Worm (Caenorhabditis elegans) whole organism, L1 larva: ENCODE data around the gene F43C11.6.

Experiments
- C34B4.2 ChIP-seq: sonication (generic microtip); optimal IDR thresholded peaks from 2 replicates; lab custom pipeline; 2017; ENCODE audit warnings: mild to moderate bottlenecking, missing genetic modification characterization, missing compliant biosample characterization
- aly-2 ChIP-seq: fragments of 150-350 bp; optimal IDR thresholded peaks from 2 replicates; lab custom pipeline; 2014; ENCODE audit warnings: missing biosample characterization, missing genetic modification characterization
- elt-3 ChIP-seq, 6 experiments: fragments of 150-350 bp in 1 of 6; sonication (generic microtip); optimal IDR thresholded peaks; 2 replicates each; lab custom pipeline; 2017 to 2018; ENCODE audit warnings: missing biosample characterization in 6 of 6, missing genetic modification characterization in 6 of 6, inconsistent platforms in 1 of 6
- mep-1 ChIP-seq: fragments of 150-350 bp; optimal IDR thresholded peaks from 2 replicates; lab custom pipeline; 2014; ENCODE audit warnings: missing biosample characterization, missing genetic modification characterization
- nhr-90 ChIP-seq: sonication (generic microtip); optimal IDR thresholded peaks from 2 replicates; lab custom pipeline; 2016; ENCODE audit warnings: mild to moderate bottlenecking, missing genetic modification characterization, missing compliant biosample characterization; ENCODE audit not compliant: poor library complexity
- pag-3 ChIP-seq: sonication (generic microtip); optimal IDR thresholded peaks from 2 replicates; lab custom pipeline; 2017; ENCODE audit warnings: missing genetic modification characterization, mild to moderate bottlenecking, missing compliant biosample characterization, antibody characterized with exemption, borderline replicate concordance; ENCODE audit not compliant: insufficient read depth
- unc-62 ChIP-seq: fragments of 150-350 bp; optimal IDR thresholded peaks from 2 replicates; lab custom pipeline; 2014; ENCODE audit warnings: missing biosample characterization, missing genetic modification reagents, missing genetic modification characterization
- vab-15 ChIP-seq: sonication (generic microtip); optimal IDR thresholded peaks from 2 replicates; lab custom pipeline; 2017; ENCODE audit warnings: missing genotype, mild to moderate bottlenecking, missing genetic modification characterization, missing compliant biosample characterization

- TF ChIP-seq aly-2 (no peak), nhr-90 (no peak), C34B4.2 (tag; lab: Kevin White, UChicago) (no peak), unc-62 (GFP tag; lab: Kevin White, UChicago) (no peak), mep-1 (tag; lab: Kevin White, UChicago) (no peak), vab-15 (tag; lab: Kevin White, UChicago) (no peak), pag-3 (tag; lab: Kevin White, UChicago) (no peak), elt-3 (tag; optimal IDR thresholded peaks at IDR 0.05; lab: Kevin White, UChicago) (no peak)
Observed at ce11 chrII:2304575-2304974, 37.7 kb upstream of the F43C11.6 start.
